Worm (Caenorhabditis elegans) whole organism, late embryonic: ENCODE measurements around the gene ulp-3.

Experiments
- C08G9.2 ChIP-seq: sonication (generic microtip); optimal IDR thresholded peaks from 2 replicates; lab custom pipeline; 2016; ENCODE audit warnings: mild to moderate bottlenecking, missing genetic modification characterization, moderate library complexity, missing compliant biosample characterization
- F13H6.1 ChIP-seq: sonication (generic microtip); optimal IDR thresholded peaks from 2 replicates; lab custom pipeline; 2016; ENCODE audit warnings: missing genetic modification characterization, missing compliant biosample characterization
- K02D7.2 ChIP-seq: sonication (generic microtip); optimal IDR thresholded peaks from 2 replicates; lab custom pipeline; 2017; ENCODE audit warnings: mild to moderate bottlenecking, missing genetic modification characterization, missing compliant biosample characterization
- K09A11.1 ChIP-seq: sonication (generic microtip); optimal IDR thresholded peaks from 2 replicates; lab custom pipeline; 2017; ENCODE audit warnings: antibody characterized with exemption, mild to moderate bottlenecking, missing genetic modification characterization, missing compliant biosample characterization; ENCODE audit not compliant: insufficient read depth
- T23F11.4 ChIP-seq: fragments of 200-800 bp; sonication (Bioruptor generic); optimal IDR thresholded peaks from 2 replicates; lab custom pipeline; 2018; ENCODE audit warnings: mild to moderate bottlenecking, missing genetic modification characterization, missing compliant biosample characterization
- Y22D7AL.16 ChIP-seq: sonication (generic microtip); optimal IDR thresholded peaks from 2 replicates; lab custom pipeline; 2016; ENCODE audit warnings: missing genetic modification characterization, missing compliant biosample characterization
- ahr-1 ChIP-seq: sonication (generic microtip); optimal IDR thresholded peaks from 2 replicates; lab custom pipeline; 2016; ENCODE audit warnings: missing genetic modification characterization, missing compliant biosample characterization
- ama-1 ChIP-seq: fragments of 150-350 bp; optimal IDR thresholded peaks from 2 replicates; lab custom pipeline; 2014
- ceh-14 ChIP-seq: sonication (generic microtip); optimal IDR thresholded peaks from 2 replicates; lab custom pipeline; 2016; ENCODE audit warnings: missing genotype, missing genetic modification characterization, missing compliant biosample characterization
- ceh-18 ChIP-seq: sonication (generic microtip); optimal IDR thresholded peaks from 2 replicates; lab custom pipeline; 2016; ENCODE audit warnings: missing genetic modification characterization, missing compliant biosample characterization
- ceh-2 ChIP-seq: sonication (generic microtip); optimal IDR thresholded peaks from 2 replicates; lab custom pipeline; 2016; ENCODE audit warnings: missing genotype, missing genetic modification characterization, missing compliant biosample characterization
- ceh-22 ChIP-seq: sonication (generic microtip); optimal IDR thresholded peaks from 2 replicates; lab custom pipeline; 2017; ENCODE audit warnings: missing biosample characterization, missing genetic modification characterization
- ceh-24 ChIP-seq: sonication (generic microtip); optimal IDR thresholded peaks from 2 replicates; lab custom pipeline; 2016; ENCODE audit warnings: mild to moderate bottlenecking, missing genetic modification characterization, missing compliant biosample characterization
- ceh-31 ChIP-seq: sonication (generic microtip); optimal IDR thresholded peaks from 2 replicates; lab custom pipeline; 2016; ENCODE audit warnings: missing genetic modification characterization, missing compliant biosample characterization
- ceh-6 ChIP-seq: fragments of 200-800 bp; sonication (Bioruptor generic); optimal IDR thresholded peaks from 2 replicates; lab custom pipeline; 2018; ENCODE audit warnings: mild to moderate bottlenecking, missing genetic modification characterization, missing compliant biosample characterization
- dmd-4 ChIP-seq: sonication (generic microtip); optimal IDR thresholded peaks from 2 replicates; lab custom pipeline; 2016; ENCODE audit warnings: borderline replicate concordance, missing genetic modification characterization, missing compliant biosample characterization
- dve-1 ChIP-seq: sonication (generic microtip); optimal IDR thresholded peaks from 2 replicates; lab custom pipeline; 2017; ENCODE audit warnings: antibody characterized with exemption, mild to moderate bottlenecking, missing genetic modification characterization, missing compliant biosample characterization
- elt-4 ChIP-seq: sonication (generic microtip); optimal IDR thresholded peaks from 2 replicates; lab custom pipeline; 2016; ENCODE audit warnings: missing genetic modification characterization, missing compliant biosample characterization
- fkh-6 ChIP-seq: sonication (generic microtip); optimal IDR thresholded peaks from 2 replicates; lab custom pipeline; 2016; ENCODE audit warnings: missing genetic modification characterization, missing compliant biosample characterization
- gmeb-2 ChIP-seq: sonication (generic microtip); optimal IDR thresholded peaks from 2 replicates; lab custom pipeline; 2016; ENCODE audit warnings: missing genetic modification characterization, inconsistent platforms, missing compliant biosample characterization
- hlh-13 ChIP-seq: fragments of 200-800 bp; sonication (Bioruptor generic); optimal IDR thresholded peaks from 2 replicates; lab custom pipeline; 2018; ENCODE audit warnings: mild to moderate bottlenecking, missing genetic modification characterization, missing compliant biosample characterization
- hlh-15 ChIP-seq: sonication (generic microtip); optimal IDR thresholded peaks from 2 replicates; lab custom pipeline; 2016; ENCODE audit warnings: missing genetic modification characterization, missing compliant biosample characterization
- hlh-6 ChIP-seq: sonication (generic microtip); optimal IDR thresholded peaks from 2 replicates; lab custom pipeline; 2016; ENCODE audit warnings: missing genotype, missing genetic modification characterization, missing compliant biosample characterization
- hlh-8 ChIP-seq: sonication (generic microtip); optimal IDR thresholded peaks from 2 replicates; lab custom pipeline; 2016; ENCODE audit warnings: missing genotype, missing genetic modification characterization, missing compliant biosample characterization
- lin-11 ChIP-seq: fragments of 200-800 bp; sonication (Bioruptor generic); optimal IDR thresholded peaks from 2 replicates; lab custom pipeline; 2018; ENCODE audit warnings: mild to moderate bottlenecking, missing genetic modification characterization, missing compliant biosample characterization
- madf-2 ChIP-seq: sonication (generic microtip); optimal IDR thresholded peaks from 2 replicates; lab custom pipeline; 2017; ENCODE audit warnings: missing genetic modification characterization, missing compliant biosample characterization
- mec-3 ChIP-seq: sonication (generic microtip); optimal IDR thresholded peaks from 2 replicates; lab custom pipeline; 2016; ENCODE audit warnings: borderline replicate concordance, missing genetic modification characterization, missing compliant biosample characterization
- nhr-232 ChIP-seq: sonication (generic microtip); optimal IDR thresholded peaks from 2 replicates; lab custom pipeline; 2016; ENCODE audit warnings: missing genetic modification characterization, missing compliant biosample characterization
- odd-2 ChIP-seq: sonication (generic microtip); optimal IDR thresholded peaks from 2 replicates; lab custom pipeline; 2017; ENCODE audit warnings: antibody characterized with exemption, mild to moderate bottlenecking, missing genetic modification characterization, missing compliant biosample characterization
- pag-3 ChIP-seq: sonication (generic microtip); optimal IDR thresholded peaks from 2 replicates; lab custom pipeline; 2016; ENCODE audit warnings: missing compliant biosample characterization, missing genetic modification characterization, borderline replicate concordance
- pat-9 ChIP-seq: fragments of 200-800 bp; sonication (Bioruptor generic); optimal IDR thresholded peaks from 2 replicates; lab custom pipeline; 2018; ENCODE audit warnings: mild to moderate bottlenecking, missing genetic modification characterization, moderate library complexity, missing compliant biosample characterization
- pha-2 ChIP-seq: sonication (generic microtip); optimal IDR thresholded peaks from 2 replicates; lab custom pipeline; 2017; ENCODE audit warnings: mild to moderate bottlenecking, missing genetic modification characterization, missing compliant biosample characterization
- pha-4 ChIP-seq: fragments of 150-350 bp; optimal IDR thresholded peaks from 2 replicates; lab custom pipeline; 2018; ENCODE audit warnings: missing biosample characterization, missing genetic modification reagents, missing genetic modification characterization
- pqm-1 ChIP-seq: sonication (generic microtip); optimal IDR thresholded peaks from 2 replicates; lab custom pipeline; 2016; ENCODE audit warnings: missing genetic modification characterization, missing compliant biosample characterization
- pros-1 ChIP-seq: fragments of 150-350 bp; optimal IDR thresholded peaks from 2 replicates; lab custom pipeline; 2014; ENCODE audit warnings: missing biosample characterization, missing genetic modification reagents, missing genetic modification characterization
- ref-2 ChIP-seq: sonication (generic microtip); optimal IDR thresholded peaks from 2 replicates; lab custom pipeline; 2016; ENCODE audit warnings: missing genetic modification characterization, missing compliant biosample characterization
- sdc-2 ChIP-seq: sonication (generic microtip); optimal IDR thresholded peaks from 2 replicates; lab custom pipeline; 2016; ENCODE audit warnings: missing genotype, missing genetic modification characterization, missing compliant biosample characterization
- sox-2 ChIP-seq: fragments of 200-800 bp; sonication (Bioruptor generic); IDR thresholded peaks from 2 replicates; pipeline ENCODE4 v1.3.6; 2022; ENCODE audit warnings: missing genetic modification reagents, missing genetic modification characterization, missing compliant biosample characterization
- sox-4 ChIP-seq: sonication (generic microtip); optimal IDR thresholded peaks from 2 replicates; lab custom pipeline; 2017; ENCODE audit warnings: mild to moderate bottlenecking, missing genetic modification characterization, inconsistent platforms, missing compliant biosample characterization
- unc-3 ChIP-seq, 2 experiments: fragments of 200-800 bp in 1 of 2; sonication (Bioruptor generic) in 1 of 2; sonication (generic microtip) in 1 of 2; conservative IDR thresholded peaks in 1 of 2; optimal IDR thresholded peaks in 1 of 2; 2 replicates each; pipeline versions ENCODE4 v1.3.6 to Lab custom; 2016 to 2022; ENCODE audit warnings: missing compliant biosample characterization in 2 of 2, missing genetic modification characterization in 2 of 2, missing genetic modification reagents in 1 of 2

The ulp-3 gene

ce11 chrIV:1980961-1981446 lies 17.6 kb downstream of the ulp-3 start, which contains the start of gene Y76B12C.6 (continued):
- TF ChIP-seq pros-1 (tag; lab: Kevin White, UChicago) (no peak), elt-4 (tag; lab: Kevin White, UChicago) (no peak), hlh-15 (tag; lab: Kevin White, UChicago) (no peak), C08G9.2 (tag; lab: Kevin White, UChicago) (no peak), ceh-2 (peak; percentile 51), ceh-24 (tag; lab: Kevin White, UChicago) (no peak), hlh-8 (tag; lab: Kevin White, UChicago) (no peak), T23F11.4 (GFP tag; lab: Kevin White, UChicago) (peak; percentile 30), fkh-6 (tag; lab: Kevin White, UChicago) (peak; percentile 48), gmeb-2 (peak; percentile 5), madf-2 (tag; lab: Kevin White, UChicago) (no peak), hlh-6 (tag; lab: Kevin White, UChicago) (no peak), pha-2 (tag; lab: Kevin White, UChicago) (peak; percentile 18), ceh-22 (no peak), hlh-13 (GFP tag; lab: Kevin White, UChicago) (peak; percentile 34), ahr-1 (tag; lab: Kevin White, UChicago) (no peak), K02D7.2 (tag; lab: Kevin White, UChicago) (peak; percentile 43), ceh-14 (tag; lab: Kevin White, UChicago) (peak; percentile 52), ceh-6 (GFP tag; lab: Kevin White, UChicago) (peak; percentile 76), ref-2 (peak; percentile 26), ama-1 (lab: Kevin White, UChicago) (no peak), unc-3 (GFP tag; conservative IDR thresholded peaks at IDR 0.05; lab: Robert Waterston, UW) (no peak; the same call in 1 of the 2 replicates), unc-3 (tag; optimal IDR thresholded peaks at IDR 0.05; lab: Kevin White, UChicago) (peak; percentile 31), dve-1 (tag; lab: Kevin White, UChicago) (no peak), pag-3 (tag; lab: Kevin White, UChicago) (no peak), F13H6.1 (peak; percentile 52), odd-2 (no peak), ceh-18 (tag; lab: Kevin White, UChicago) (peak; percentile 7), pat-9 (tag; lab: Kevin White, UChicago) (peak; percentile 70), mec-3 (tag; lab: Kevin White, UChicago) (no peak), dmd-4 (tag; lab: Kevin White, UChicago) (peak; percentile 33), nhr-232 (peak; percentile 48), pha-4 (tag; lab: Kevin White, UChicago) (no peak), pqm-1 (tag; lab: Kevin White, UChicago) (no peak), K09A11.1 (no peak), sox-2 (GFP tag; lab: Robert Waterston, UW) (no peak), ceh-31 (tag; lab: Kevin White, UChicago) (peak; percentile 39), sdc-2 (no peak), Y22D7AL.16 (peak; percentile 14), sox-4 (peak; percentile 73), lin-11 (peak; percentile 60)
- TF ChIP-seq, all 69 proteins: peak for 33

- no peak for TF ChIP-seq T23F11.4 (GFP tag; lab: Kevin White, UChicago)
Observed at ce11 chrIV:1990843-1991339, 27.5 kb downstream of the ulp-3 start.
